Worm (Caenorhabditis elegans) whole organism, young adult: ENCODE data around the gene tat-3.

Source experiments
- F55B11.4 ChIP-seq: sonication (generic microtip); optimal IDR thresholded peaks from 2 replicates; lab custom pipeline; 2016; ENCODE audit warnings: missing compliant biosample characterization, missing genetic modification characterization, borderline replicate concordance; ENCODE audit not compliant: insufficient read depth
- Y53G8AR.9 ChIP-seq: fragments of 200-800 bp; sonication (Bioruptor generic); conservative IDR thresholded peaks from 2 replicates; pipeline ENCODE4 v1.3.6; 2022; ENCODE audit warnings: missing genetic modification reagents, missing genetic modification characterization, missing compliant biosample characterization
- aptf-3 ChIP-seq: fragments of 200-800 bp; sonication (Bioruptor generic); IDR thresholded peaks from 2 replicates; pipeline ENCODE4 v1.3.6; 2022; ENCODE audit warnings: missing genetic modification characterization, missing compliant biosample characterization
- athp-1 ChIP-seq: sonication (generic microtip); optimal IDR thresholded peaks from 2 replicates; lab custom pipeline; 2017; ENCODE audit warnings: mild to moderate bottlenecking, missing genetic modification characterization, missing compliant biosample characterization
- bed-1 ChIP-seq: fragments of 200-800 bp; sonication (Bioruptor generic); IDR thresholded peaks from 2 replicates; pipeline ENCODE4 v1.3.6; 2022; ENCODE audit warnings: missing genetic modification reagents, missing genetic modification characterization, missing compliant biosample characterization
- ccch-3 ChIP-seq: fragments of 200-800 bp; sonication (Bioruptor generic); optimal IDR thresholded peaks from 2 replicates; lab custom pipeline; 2018; ENCODE audit warnings: mild to moderate bottlenecking, missing genetic modification characterization, missing compliant biosample characterization
- ceh-27 ChIP-seq: fragments of 200-800 bp; sonication (Bioruptor generic); optimal IDR thresholded peaks from 2 replicates; lab custom pipeline; 2018; ENCODE audit warnings: mild to moderate bottlenecking, missing genetic modification characterization, moderate library complexity, missing compliant biosample characterization
- hmg-1.2 ChIP-seq: fragments of 200-800 bp; sonication (Bioruptor generic); IDR thresholded peaks from 2 replicates; pipeline ENCODE4 v1.3.6; 2022; ENCODE audit warnings: missing genetic modification reagents, missing genetic modification characterization, missing compliant biosample characterization
- madf-8 ChIP-seq: fragments of 200-800 bp; sonication (Bioruptor generic); conservative IDR thresholded peaks from 2 replicates; pipeline ENCODE4 v1.3.6; 2022; ENCODE audit warnings: missing genetic modification reagents, missing genetic modification characterization, missing compliant biosample characterization
- nfya-1 ChIP-seq: sonication (generic microtip); optimal IDR thresholded peaks from 2 replicates; lab custom pipeline; 2017; ENCODE audit warnings: antibody characterized with exemption, missing compliant biosample characterization, missing genetic modification characterization, borderline replicate concordance; ENCODE audit not compliant: insufficient read depth
- tlf-1 ChIP-seq: fragments of 200-800 bp; sonication (Bioruptor generic); optimal IDR thresholded peaks from 2 replicates; lab custom pipeline; 2018; ENCODE audit warnings: mild to moderate bottlenecking, missing genetic modification characterization, missing compliant biosample characterization
- unc-130 ChIP-seq: sonication (generic microtip); optimal IDR thresholded peaks from 2 replicates; lab custom pipeline; 2016; ENCODE audit warnings: missing genetic modification reagents, missing genetic modification characterization, missing compliant biosample characterization

ce11 chrIII:10763032-10763431, 32.5 kb upstream of the tat-3 start, which contains the start of gene dpy-28:
- TF ChIP-seq unc-130 (GFP tag; lab: Kevin White, UChicago) (no peak), nfya-1 (tag; lab: Kevin White, UChicago) (no peak), athp-1 (tag; lab: Kevin White, UChicago) (no peak), hmg-1.2 (GFP tag; lab: Robert Waterston, UW) (no peak), ceh-27 (GFP tag; lab: Kevin White, UChicago) (no peak), madf-8 (GFP tag; lab: Robert Waterston, UW) (no peak), ccch-3 (GFP tag; lab: Kevin White, UChicago) (no peak), bed-1 (no peak), Y53G8AR.9 (GFP tag; lab: Robert Waterston, UW) (no peak), tlf-1 (no peak), aptf-3 (GFP tag; lab: Robert Waterston, UW) (no peak), F55B11.4 (tag; lab: Kevin White, UChicago) (no peak)
